Worm (Caenorhabditis elegans) whole organism, L2 larva: Measurements from ENCODE around the gene rpl-21.

Source experiments
- R02D3.7 ChIP-seq: fragments of 150-350 bp; optimal IDR thresholded peaks from 2 replicates; lab custom pipeline; 2014; ENCODE audit warnings: missing biosample characterization, missing genetic modification characterization
- aly-2 ChIP-seq: fragments of 150-350 bp; optimal IDR thresholded peaks from 2 replicates; lab custom pipeline; 2014; ENCODE audit warnings: missing biosample characterization, missing genetic modification characterization
- peb-1 ChIP-seq: fragments of 150-350 bp; optimal IDR thresholded peaks from 2 replicates; lab custom pipeline; 2014; ENCODE audit warnings: missing biosample characterization, missing genetic modification characterization

- TF ChIP-seq R02D3.7 = no peak
- no peak for TF ChIP-seq peb-1
- no peak for TF ChIP-seq aly-2 (tag; lab: Kevin White, UChicago)
These were observed 23.6 kb downstream of the rpl-21 start for ce11 chrIII:8106476-8106875.
